Fruit fly (Drosophila melanogaster): ENCODE data around the gene GATAe.

dm6 chr3R:16006806-16007556 is 1.9 kb upstream of the GATAe start:
- TF ChIP-seq CTCF (optimal IDR thresholded peaks at IDR 0.05) (no peak), CG8478 (optimal IDR thresholded peaks at IDR 0.05) (no peak)

Data from S2 (cell line).